Fruit fly (Drosophila melanogaster): ENCODE results near the gene CG8012.

Gene CG8012

dm6 chr3L:8186627-8187396 lies 28.3 kb upstream of the CG8012 start, which contains the start of the genes ERR and Atg18a (continued):
- peak; percentile 54; the same call in 1 of the 2 replicates for TF ChIP-seq dimm (GFP tag; IDR thresholded peaks at IDR 0.05)
- TF ChIP-seq CG7372 (GFP tag; IDR thresholded peaks at IDR 0.05), result peak; percentile 89
- no peak for TF ChIP-seq cad (GFP tag; optimal IDR thresholded peaks at IDR 0.05)
- TF ChIP-seq CoRest (tag; optimal IDR thresholded peaks at IDR 0.05), result peak; percentile 92
- TF ChIP-seq CG15479 (GFP tag; optimal IDR thresholded peaks at IDR 0.05), result peak; percentile 90
- TF ChIP-seq CG13296 (GFP tag; optimal IDR thresholded peaks at IDR 0.05), result peak; percentile 51
- peak; percentile 68 for TF ChIP-seq tup (GFP tag; optimal IDR thresholded peaks at IDR 0.05)
- peak; percentile 91 for TF ChIP-seq CG12391 (tag; optimal IDR thresholded peaks at IDR 0.05)
- TF ChIP-seq sim (GFP tag; IDR thresholded peaks at IDR 0.05), result no peak
- peak; percentile 58 for TF ChIP-seq CG43689 (GFP tag; IDR thresholded peaks at IDR 0.05)
- TF ChIP-seq salm (tag; optimal IDR thresholded peaks at IDR 0.05), result peak; percentile 16
- TF ChIP-seq H15 (GFP tag; IDR thresholded peaks at IDR 0.05), result peak; percentile 88
- TF ChIP-seq gfzf (GFP tag; optimal IDR thresholded peaks at IDR 0.05), result peak; percentile 11
- TF ChIP-seq MESR4 (GFP tag; optimal IDR thresholded peaks at IDR 0.05), result peak; percentile 82
- peak; percentile 59 for TF ChIP-seq cato (GFP tag; optimal IDR thresholded peaks at IDR 0.05; ENCODE audit: borderline replicate concordance)
- TF ChIP-seq CG34224 (GFP tag; IDR thresholded peaks at IDR 0.05; ENCODE audit: partially characterized antibody), result peak; percentile 65; the same call in 2 of the 3 replicates
- TF ChIP-seq sob (GFP tag; IDR thresholded peaks at IDR 0.05), result peak; percentile 93
- TF ChIP-seq CG8944 (GFP tag; optimal IDR thresholded peaks at IDR 0.05), result peak; percentile 72
- no peak for TF ChIP-seq CG14965 (GFP tag; optimal IDR thresholded peaks at IDR 0.05; ENCODE audit: borderline replicate concordance)
- TF ChIP-seq CG7357 (GFP tag; IDR thresholded peaks at IDR 0.05), result peak; percentile 74
- peak; percentile 83 for TF ChIP-seq wor (GFP tag; IDR thresholded peaks at IDR 0.05)
- TF ChIP-seq CG13894 (tag; optimal IDR thresholded peaks at IDR 0.05), result peak; percentile 52
- TF ChIP-seq pfk (GFP tag; optimal IDR thresholded peaks at IDR 0.05), result no peak
- peak; percentile 84 for TF ChIP-seq CG2678 (tag; optimal IDR thresholded peaks at IDR 0.05)
- peak; percentile 85 for TF ChIP-seq grau (tag; optimal IDR thresholded peaks at IDR 0.05)
- TF ChIP-seq bsh (GFP tag; optimal IDR thresholded peaks at IDR 0.05), result peak in 1 of 2 experiments; percentile 73
- 0 out of 3 replicates have a peak, but pooled peaks have one; percentile 50 for TF ChIP-seq otp (GFP tag; IDR thresholded peaks at IDR 0.05)
- peak; percentile 69 for TF ChIP-seq CG10321 (GFP tag; IDR thresholded peaks at IDR 0.05)
- TF ChIP-seq luna (GFP tag; optimal IDR thresholded peaks at IDR 0.05), result peak; percentile 23
- peak; percentile 90 for TF ChIP-seq kni (GFP tag; optimal IDR thresholded peaks at IDR 0.05)
- TF ChIP-seq CG7271 (tag; optimal IDR thresholded peaks at IDR 0.05), result peak; percentile 39
- peak; percentile 94 for TF ChIP-seq mam (GFP tag; optimal IDR thresholded peaks at IDR 0.05)
- peak; percentile 89 for TF ChIP-seq CG17829 (tag; optimal IDR thresholded peaks at IDR 0.05)
- TF ChIP-seq Bdp1 (GFP tag; optimal IDR thresholded peaks at IDR 0.05), result peak; percentile 76
- peak; percentile 65 for TF ChIP-seq pb (GFP tag; optimal IDR thresholded peaks at IDR 0.05)
- TF ChIP-seq CG2116 (GFP tag; optimal IDR thresholded peaks at IDR 0.05), result peak; percentile 99
- peak; percentile 27 for TF ChIP-seq Dp (GFP tag; optimal IDR thresholded peaks at IDR 0.05)
- peak; percentile 58 for TF ChIP-seq CG17385 (GFP tag; optimal IDR thresholded peaks at IDR 0.05)
- TF ChIP-seq CG17802 (tag; optimal IDR thresholded peaks at IDR 0.05), result peak; percentile 31
- peak; percentile 88 for TF ChIP-seq Ets97D (GFP tag; optimal IDR thresholded peaks at IDR 0.05)
- TF ChIP-seq CG30020 (tag; optimal IDR thresholded peaks at IDR 0.05), result peak; percentile 83
- TF ChIP-seq CG2199 (GFP tag; IDR thresholded peaks at IDR 0.05), result peak; percentile 51; the same call in 1 of the 3 replicates
- peak; percentile 91 for TF ChIP-seq al (GFP tag; IDR thresholded peaks at IDR 0.05)
- no peak for TF ChIP-seq Neu2 (GFP tag; optimal IDR thresholded peaks at IDR 0.05; ENCODE audit: borderline replicate concordance)
- TF ChIP-seq CTCF (GFP tag; optimal IDR thresholded peaks at IDR 0.05), result no peak
- TF ChIP-seq oc (tag; optimal IDR thresholded peaks at IDR 0.05), result no peak
- no peak for TF ChIP-seq Hr39 (optimal IDR thresholded peaks at IDR 0.05)
- TF ChIP-seq hth (optimal IDR thresholded peaks at IDR 0.05), result no peak
- peak; percentile 85 for TF ChIP-seq B-H2 (GFP tag; optimal IDR thresholded peaks at IDR 0.05)

Measured in whole organism, embryonic.